Worm (Caenorhabditis elegans) whole organism, L2 larva: ENCODE data around the gene D1014.7.

Experiments used
- alr-1 ChIP-seq: fragments of 150-350 bp; optimal IDR thresholded peaks from 2 replicates; lab custom pipeline; 2014; ENCODE audit warnings: missing biosample characterization, missing genetic modification characterization
- blmp-1 ChIP-seq: sonication (generic microtip); optimal IDR thresholded peaks from 2 replicates; lab custom pipeline; 2017; ENCODE audit warnings: missing genetic modification characterization, mild to moderate bottlenecking, missing compliant biosample characterization, antibody characterized with exemption, moderate library complexity; ENCODE audit not compliant: insufficient read depth
- ceh-16 ChIP-seq: fragments of 150-350 bp; optimal IDR thresholded peaks from 2 replicates; lab custom pipeline; 2014; ENCODE audit warnings: missing biosample characterization, missing genetic modification characterization
- nhr-25 ChIP-seq: fragments of 150-350 bp; sonication (generic microtip); optimal IDR thresholded peaks from 3 replicates; lab custom pipeline; 2014; ENCODE audit warnings: missing biosample characterization, missing genetic modification characterization
- nhr-77 ChIP-seq: fragments of 150-350 bp; optimal IDR thresholded peaks from 2 replicates; lab custom pipeline; 2014; ENCODE audit warnings: missing biosample characterization, missing genetic modification characterization
- snpc-4 ChIP-seq: fragments of 150-350 bp; optimal IDR thresholded peaks from 2 replicates; lab custom pipeline; 2014; ENCODE audit warnings: missing biosample characterization, missing genetic modification characterization
- unc-62 ChIP-seq: fragments of 150-350 bp; optimal IDR thresholded peaks from 2 replicates; lab custom pipeline; 2014; ENCODE audit warnings: missing biosample characterization, missing genetic modification reagents, missing genetic modification characterization

DNA sequence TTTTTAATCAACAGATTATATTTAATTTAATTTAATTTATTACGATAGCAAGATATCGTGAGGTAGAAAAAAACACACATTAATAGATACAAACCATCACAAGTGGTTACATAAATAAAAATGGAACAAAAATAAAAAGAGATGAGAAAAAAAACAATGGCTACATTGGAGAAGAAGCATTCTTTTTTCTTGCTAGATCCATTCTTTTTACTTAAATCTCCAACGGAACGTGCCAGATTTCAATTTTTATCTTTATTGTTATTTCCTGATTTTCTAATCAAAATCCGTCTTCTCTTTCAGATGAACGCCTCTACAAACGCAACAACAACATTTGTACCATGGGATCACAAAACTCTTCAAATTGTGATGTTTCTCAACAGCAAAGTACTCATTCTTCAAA is 25.5 kb downstream of the D1014.7 start, which contains the start of gene D1014.2:
- TF ChIP-seq snpc-4 (tag; lab: Kevin White, UChicago) (no peak), nhr-77 (no peak), nhr-25 (tag; lab: Kevin White, UChicago) (no peak), alr-1 (tag; lab: Kevin White, UChicago) (no peak), ceh-16 (tag; lab: Kevin White, UChicago) (no peak), blmp-1 (tag; lab: Kevin White, UChicago) (no peak), unc-62 (GFP tag; lab: Kevin White, UChicago) (no peak)
